Fruit fly (Drosophila melanogaster): ENCODE data around the gene Ace.
A peak's percentile ranks its signal among the peaks of the same experiment; 100 is the strongest.

Ace gene

dm6 chr3R:13257110-13257509, 2.2 kb downstream of the Ace start (continued):
- peak; percentile 6 for TF ChIP-seq Hand (GFP tag; optimal IDR thresholded peaks at IDR 0.05)
- TF ChIP-seq CG18599 (GFP tag; optimal IDR thresholded peaks at IDR 0.05), result peak; percentile 51
- TF ChIP-seq CG9932 (GFP tag; IDR thresholded peaks at IDR 0.05), result peak; percentile 23; the same call in 1 of the 2 replicates
- TF ChIP-seq cwo (GFP tag; optimal IDR thresholded peaks at IDR 0.05), result peak; percentile 7
- TF ChIP-seq H2.0 (GFP tag; IDR thresholded peaks at IDR 0.05), result no peak
- TF ChIP-seq CG14014 (GFP tag; IDR thresholded peaks at IDR 0.05), result 0 out of 2 replicates have a peak, but pooled peaks have one; percentile 11
- TF ChIP-seq lab (GFP tag; optimal IDR thresholded peaks at IDR 0.05), result peak; percentile 47
- TF ChIP-seq Ptx1 (GFP tag; IDR thresholded peaks at IDR 0.05), result peak; percentile 17; the same call in 1 of the 2 replicates
- TF ChIP-seq amos (GFP tag; IDR thresholded peaks at IDR 0.05; ENCODE audit: partially characterized antibody), result no peak
- no peak for TF ChIP-seq Aef1 (GFP tag; IDR thresholded peaks at IDR 0.05)
- TF ChIP-seq sug (tag; optimal IDR thresholded peaks at IDR 0.05), result no peak
- peak; percentile 32 for TF ChIP-seq gem (tag; optimal IDR thresholded peaks at IDR 0.05)
- TF ChIP-seq Max (GFP tag; optimal IDR thresholded peaks at IDR 0.05), result no peak
- TF ChIP-seq mam (GFP tag; optimal IDR thresholded peaks at IDR 0.05), result peak; percentile 8
- no peak for TF ChIP-seq CG12659 (GFP tag; optimal IDR thresholded peaks at IDR 0.05)
- TF ChIP-seq ham (GFP tag; IDR thresholded peaks at IDR 0.05), result no peak
- no peak for TF ChIP-seq bab2 (GFP tag; optimal IDR thresholded peaks at IDR 0.05)
- no peak for TF ChIP-seq jumu (GFP tag; optimal IDR thresholded peaks at IDR 0.05)
- peak; percentile 30 for TF ChIP-seq CG11504 (tag; optimal IDR thresholded peaks at IDR 0.05)

dm6 chr3R:13241726-13242125, 17.6 kb downstream of the Ace start:
- peak; percentile 68 for TF ChIP-seq Hey (tag; optimal IDR thresholded peaks at IDR 0.05)
- TF ChIP-seq cwo (GFP tag; optimal IDR thresholded peaks at IDR 0.05), result peak; percentile 52
- TF ChIP-seq CG6254 (GFP tag; optimal IDR thresholded peaks at IDR 0.05), result no peak
- TF ChIP-seq abd-A (tag; optimal IDR thresholded peaks at IDR 0.05), result peak; percentile 12
- TF ChIP-seq Oaz (GFP tag; IDR thresholded peaks at IDR 0.05), result no peak
- TF ChIP-seq Dek (tag; optimal IDR thresholded peaks at IDR 0.05), result no peak
- no peak for TF ChIP-seq CG32772 (GFP tag; IDR thresholded peaks at IDR 0.05)

- TF ChIP-seq HmgZ (tag; optimal IDR thresholded peaks at IDR 0.05), result no peak
- TF ChIP-seq CG12769 (tag; optimal IDR thresholded peaks at IDR 0.05), result peak; percentile 47
- peak; percentile 17 for TF ChIP-seq Med (GFP tag)
- peak; percentile 78; the same call in 1 of the 2 replicates for TF ChIP-seq vvl (GFP tag; IDR thresholded peaks at IDR 0.05)
- no peak for TF ChIP-seq HLHmδ (GFP tag; optimal IDR thresholded peaks at IDR 0.05)
- peak; percentile 55 for TF ChIP-seq abd-A (tag; optimal IDR thresholded peaks at IDR 0.05)
- TF ChIP-seq run (tag; optimal IDR thresholded peaks at IDR 0.05), result peak; percentile 40
- TF ChIP-seq onecut (GFP tag; IDR thresholded peaks at IDR 0.05), result peak; percentile 44; the same call in 1 of the 2 replicates
- peak; percentile 78; the same call in 1 of the 2 replicates for TF ChIP-seq Awh (GFP tag; IDR thresholded peaks at IDR 0.05)
- peak; percentile 55 for TF ChIP-seq Vsx1 (GFP tag; optimal IDR thresholded peaks at IDR 0.05)
- no peak for TF ChIP-seq crp (GFP tag; optimal IDR thresholded peaks at IDR 0.05)
- TF ChIP-seq mirr (GFP tag; optimal IDR thresholded peaks at IDR 0.05), result no peak
These were observed 28.1 kb downstream of the Ace start for dm6 chr3R:13231184-13231583.

- TF ChIP-seq unpg (GFP tag; optimal IDR thresholded peaks at IDR 0.05) (peak; percentile 5), CG7839 (tag; optimal IDR thresholded peaks at IDR 0.05) (peak; percentile 1), H15 (GFP tag; IDR thresholded peaks at IDR 0.05) (0 out of 3 replicates have a peak, but pooled peaks have one; percentile 44), Usf (GFP tag; optimal IDR thresholded peaks at IDR 0.05) (no peak), eyg (GFP tag; optimal IDR thresholded peaks at IDR 0.05) (no peak), kni (GFP tag; optimal IDR thresholded peaks at IDR 0.05) (no peak), Sox102F (GFP tag; optimal IDR thresholded peaks at IDR 0.05) (peak; percentile 8), CG4707 (GFP tag; optimal IDR thresholded peaks at IDR 0.05) (no peak), zfh2 (GFP tag; optimal IDR thresholded peaks at IDR 0.05) (peak; percentile 25), CG12299 (tag; optimal IDR thresholded peaks at IDR 0.05) (no peak), row (GFP tag; IDR thresholded peaks at IDR 0.05) (0 out of 3 replicates have a peak, but pooled peaks have one; percentile 12), CG9932 (GFP tag; IDR thresholded peaks at IDR 0.05) (peak; percentile 65)
These were observed 37.5 kb downstream of the Ace start for dm6 chr3R:13221820-13222219.
